Worm (Caenorhabditis elegans) whole organism, L3 larva: Measurements from ENCODE around the gene ZK686.2.

Source experiments
- R02D3.7 ChIP-seq: fragments of 150-350 bp; optimal IDR thresholded peaks from 2 replicates; lab custom pipeline; 2014; ENCODE audit warnings: missing biosample characterization, missing genetic modification characterization
- ZK546.5 ChIP-seq: sonication (generic microtip); optimal IDR thresholded peaks from 2 replicates; lab custom pipeline; 2017; ENCODE audit warnings: missing biosample characterization, missing genetic modification characterization
- aly-2 ChIP-seq: fragments of 150-350 bp; optimal IDR thresholded peaks from 2 replicates; lab custom pipeline; 2014; ENCODE audit warnings: missing biosample characterization, missing genetic modification characterization
- ama-1 ChIP-seq: fragments of 150-350 bp; optimal IDR thresholded peaks from 2 replicates; lab custom pipeline; 2018
- ceh-16 ChIP-seq: sonication (generic microtip); optimal IDR thresholded peaks from 2 replicates; lab custom pipeline; 2017; ENCODE audit warnings: missing biosample characterization, missing genetic modification characterization
- ceh-28 ChIP-seq: fragments of 150-350 bp; optimal IDR thresholded peaks from 2 replicates; lab custom pipeline; 2014; ENCODE audit warnings: missing biosample characterization, missing genetic modification reagents, missing genetic modification characterization
- ceh-82 ChIP-seq: fragments of 150-350 bp; optimal IDR thresholded peaks from 2 replicates; lab custom pipeline; 2014; ENCODE audit warnings: missing biosample characterization, missing genetic modification characterization
- ceh-9 ChIP-seq: sonication (generic microtip); optimal IDR thresholded peaks from 2 replicates; lab custom pipeline; 2018; ENCODE audit warnings: missing biosample characterization, missing genetic modification characterization
- daf-12 ChIP-seq: fragments of 150-350 bp; optimal IDR thresholded peaks from 2 replicates; lab custom pipeline; 2014; ENCODE audit warnings: missing biosample characterization, missing genetic modification reagents, missing genetic modification characterization
- egl-27 ChIP-seq: sonication (generic microtip); optimal IDR thresholded peaks from 4 replicates; lab custom pipeline; 2017; ENCODE audit warnings: missing biosample characterization, missing genetic modification reagents, missing genetic modification characterization
- egl-5 ChIP-seq: fragments of 150-350 bp; optimal IDR thresholded peaks from 2 replicates; lab custom pipeline; 2017; ENCODE audit warnings: missing biosample characterization, missing genetic modification reagents, missing genetic modification characterization, inconsistent platforms
- elt-1 ChIP-seq: fragments of 150-350 bp; optimal IDR thresholded peaks from 2 replicates; lab custom pipeline; 2014; ENCODE audit warnings: missing biosample characterization, missing genetic modification characterization
- elt-2 ChIP-seq: sonication (generic microtip); optimal IDR thresholded peaks from 2 replicates; lab custom pipeline; 2016; ENCODE audit warnings: missing genetic modification reagents, mild to moderate bottlenecking, missing genetic modification characterization, missing compliant biosample characterization
- elt-3 ChIP-seq, 3 experiments: fragments of 150-350 bp in 1 of 3; sonication (generic microtip) in 2 of 3; optimal IDR thresholded peaks; 2 replicates in 2 of 3; 4 replicates in 1 of 3; lab custom pipeline; 2014 to 2017; ENCODE audit warnings: missing biosample characterization in 3 of 3, missing genetic modification characterization in 3 of 3
- eor-1 ChIP-seq, 2 experiments: fragments of 150-350 bp; optimal IDR thresholded peaks; 2 replicates each; lab custom pipeline; 2014 to 2018; ENCODE audit warnings: missing biosample characterization in 2 of 2, missing genetic modification characterization in 2 of 2
- fkh-10 ChIP-seq: sonication (generic microtip); optimal IDR thresholded peaks from 2 replicates; lab custom pipeline; 2017; ENCODE audit warnings: missing biosample characterization, missing genetic modification reagents, missing genetic modification characterization
- fkh-2 ChIP-seq: fragments of 150-350 bp; optimal IDR thresholded peaks from 2 replicates; lab custom pipeline; 2014; ENCODE audit warnings: missing biosample characterization, missing genetic modification reagents, missing genetic modification characterization
- hmg-11 ChIP-seq: sonication (generic microtip); optimal IDR thresholded peaks from 2 replicates; lab custom pipeline; 2016; ENCODE audit warnings: missing genetic modification characterization, missing compliant biosample characterization
- jun-1 ChIP-seq: fragments of 150-350 bp; optimal IDR thresholded peaks from 2 replicates; lab custom pipeline; 2014; ENCODE audit warnings: missing biosample characterization, missing genetic modification reagents, missing genetic modification characterization
- lin-15B ChIP-seq: fragments of 150-350 bp; optimal IDR thresholded peaks from 2 replicates; lab custom pipeline; 2014; ENCODE audit warnings: missing biosample characterization, missing genetic modification characterization
- lin-39 ChIP-seq: fragments of 150-350 bp; optimal IDR thresholded peaks from 2 replicates; lab custom pipeline; 2018; ENCODE audit warnings: missing biosample characterization, missing genetic modification reagents, missing genetic modification characterization
- lsy-12 ChIP-seq: sonication (generic microtip); optimal IDR thresholded peaks from 2 replicates; lab custom pipeline; 2016; ENCODE audit warnings: mild to moderate bottlenecking, missing genetic modification characterization, missing compliant biosample characterization
- mdl-1 ChIP-seq: fragments of 150-350 bp; optimal IDR thresholded peaks from 2 replicates; lab custom pipeline; 2014; ENCODE audit warnings: missing biosample characterization, missing genetic modification characterization
- mml-1 ChIP-seq: fragments of 150-350 bp; sonication (generic microtip); optimal IDR thresholded peaks from 3 replicates; lab custom pipeline; 2014; ENCODE audit warnings: missing biosample characterization, missing genetic modification characterization
- nfya-1 ChIP-seq: sonication (generic microtip); optimal IDR thresholded peaks from 2 replicates; lab custom pipeline; 2017; ENCODE audit warnings: missing genetic modification characterization, mild to moderate bottlenecking, missing compliant biosample characterization, antibody characterized with exemption, moderate library complexity; ENCODE audit not compliant: insufficient read depth
- nhr-11 ChIP-seq: fragments of 150-350 bp; optimal IDR thresholded peaks from 2 replicates; lab custom pipeline; 2014; ENCODE audit warnings: missing biosample characterization, missing genetic modification characterization
- nhr-12 ChIP-seq: fragments of 150-350 bp; optimal IDR thresholded peaks from 2 replicates; lab custom pipeline; 2014; ENCODE audit warnings: missing biosample characterization, missing genetic modification characterization
- nhr-23 ChIP-seq: fragments of 150-350 bp; optimal IDR thresholded peaks from 2 replicates; lab custom pipeline; 2014; ENCODE audit warnings: missing biosample characterization, missing genetic modification reagents, missing genetic modification characterization
- nhr-237 ChIP-seq: fragments of 150-350 bp; optimal IDR thresholded peaks from 2 replicates; lab custom pipeline; 2014; ENCODE audit warnings: missing biosample characterization, missing genetic modification characterization
- nhr-25 ChIP-seq: sonication (generic microtip); optimal IDR thresholded peaks from 2 replicates; lab custom pipeline; 2017; ENCODE audit warnings: missing biosample characterization, missing genetic modification characterization
- nhr-28 ChIP-seq: fragments of 150-350 bp; optimal IDR thresholded peaks from 2 replicates; lab custom pipeline; 2014; ENCODE audit warnings: missing biosample characterization, missing genetic modification characterization
- nhr-43 ChIP-seq: sonication (generic microtip); optimal IDR thresholded peaks from 2 replicates; lab custom pipeline; 2016; ENCODE audit warnings: mild to moderate bottlenecking, missing genetic modification characterization, missing compliant biosample characterization; ENCODE audit not compliant: poor library complexity, severe bottlenecking
- nhr-67 ChIP-seq: fragments of 150-350 bp; optimal IDR thresholded peaks from 2 replicates; lab custom pipeline; 2014; ENCODE audit warnings: missing biosample characterization, missing genetic modification characterization
- nhr-76 ChIP-seq: fragments of 150-350 bp; sonication (generic microtip); optimal IDR thresholded peaks from 5 replicates; lab custom pipeline; 2014; ENCODE audit warnings: missing biosample characterization, missing genetic modification characterization
- nhr-77 ChIP-seq: fragments of 150-350 bp; optimal IDR thresholded peaks from 2 replicates; lab custom pipeline; 2014; ENCODE audit warnings: missing biosample characterization, missing genetic modification characterization
- pha-4 ChIP-seq: fragments of 150-350 bp; optimal IDR thresholded peaks from 2 replicates; lab custom pipeline; 2014; ENCODE audit warnings: missing biosample characterization, missing genetic modification reagents, missing genetic modification characterization
- pqm-1 ChIP-seq: fragments of 150-350 bp; optimal IDR thresholded peaks from 2 replicates; lab custom pipeline; 2017; ENCODE audit warnings: missing biosample characterization, missing genetic modification characterization, inconsistent platforms
- sea-2 ChIP-seq: fragments of 150-350 bp; sonication (generic microtip); optimal IDR thresholded peaks from 4 replicates; lab custom pipeline; 2014; ENCODE audit warnings: missing biosample characterization, missing genetic modification reagents, missing genetic modification characterization
- skn-1 ChIP-seq: fragments of 150-350 bp; optimal IDR thresholded peaks from 2 replicates; lab custom pipeline; 2014; ENCODE audit warnings: missing biosample characterization, missing genetic modification characterization
- snpc-4 ChIP-seq: fragments of 150-350 bp; optimal IDR thresholded peaks from 2 replicates; lab custom pipeline; 2014; ENCODE audit warnings: missing biosample characterization, missing genetic modification characterization
- tbx-2 ChIP-seq: sonication (generic microtip); optimal IDR thresholded peaks from 2 replicates; lab custom pipeline; 2016; ENCODE audit warnings: mild to moderate bottlenecking, missing genetic modification characterization, missing compliant biosample characterization
- unc-39 ChIP-seq: sonication (generic microtip); optimal IDR thresholded peaks from 4 replicates; lab custom pipeline; 2017; ENCODE audit warnings: missing biosample characterization, missing genetic modification characterization
- unc-62 ChIP-seq: fragments of 150-350 bp; sonication (generic microtip); optimal IDR thresholded peaks from 4 replicates; lab custom pipeline; 2014; ENCODE audit warnings: missing biosample characterization, missing genetic modification reagents, missing genetic modification characterization
- zag-1 ChIP-seq: fragments of 150-350 bp; optimal IDR thresholded peaks from 2 replicates; lab custom pipeline; 2014; ENCODE audit warnings: missing biosample characterization, missing genetic modification characterization
- ztf-11 ChIP-seq: fragments of 150-350 bp; optimal IDR thresholded peaks from 2 replicates; lab custom pipeline; 2014; ENCODE audit warnings: missing biosample characterization, missing genetic modification characterization
- ztf-4 ChIP-seq: fragments of 150-350 bp; optimal IDR thresholded peaks from 2 replicates; lab custom pipeline; 2014; ENCODE audit warnings: missing biosample characterization, missing genetic modification characterization

The ZK686.2 gene

DNA sequence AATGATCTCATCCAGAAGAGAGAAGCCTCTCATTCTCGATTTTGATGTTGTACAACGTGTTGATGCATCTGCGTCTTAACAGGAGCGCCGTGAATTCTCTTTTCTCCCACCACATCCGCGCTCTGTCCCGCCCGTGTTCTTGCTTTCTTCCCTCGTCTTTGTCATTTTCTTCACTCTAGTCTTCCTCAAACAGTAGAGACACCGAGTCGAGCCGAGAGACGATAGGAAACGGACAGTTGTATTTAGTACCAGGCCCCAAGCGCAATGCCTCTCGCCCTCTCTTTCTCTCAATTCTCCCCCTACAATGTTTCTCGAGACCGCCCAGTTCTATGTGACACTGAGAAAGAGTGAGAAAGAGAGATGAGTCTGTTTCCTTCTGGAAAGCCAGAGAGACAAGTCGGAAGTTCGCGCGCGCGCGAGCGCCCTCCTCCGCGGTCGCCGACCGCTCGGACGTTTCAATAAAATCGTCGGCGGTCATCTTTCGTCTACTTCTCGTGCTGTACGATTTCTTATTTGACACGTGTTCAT is 36.3 kb downstream of the ZK686.2 start, which contains the start of gene ZK112.4 (continued):
- no peak for TF ChIP-seq ztf-4 (tag; lab: Kevin White, UChicago)
- TF ChIP-seq ama-1 (lab: Kevin White, UChicago), result peak; percentile 81
- no peak for TF ChIP-seq ztf-11
- no peak for TF ChIP-seq snpc-4 (tag; lab: Kevin White, UChicago)
- TF ChIP-seq tbx-2, result no peak
- TF ChIP-seq zag-1, result no peak
- peak; percentile 18 for TF ChIP-seq nhr-25 (tag; lab: Kevin White, UChicago)
- TF ChIP-seq, all 47 proteins: peak for 16

DNA sequence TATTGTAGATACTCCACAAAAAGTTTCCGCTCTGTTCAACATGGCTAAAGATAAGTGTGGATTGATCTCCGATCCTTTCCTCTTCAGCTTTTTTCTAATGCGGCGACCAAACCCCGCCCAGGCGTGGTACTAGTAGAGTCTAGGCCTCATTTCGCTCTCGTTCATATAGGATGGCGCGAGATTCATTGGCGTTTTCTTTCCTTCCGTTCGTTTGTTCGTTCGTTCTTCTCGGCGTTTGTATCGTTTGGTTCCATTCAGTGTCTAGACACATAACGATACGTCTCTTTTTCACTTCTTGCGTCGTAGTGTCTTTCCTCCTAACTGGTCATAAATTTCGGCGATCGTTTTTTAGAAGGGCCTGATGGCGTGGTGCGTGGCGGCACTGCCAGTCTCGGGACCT is 36.8 kb downstream of the ZK686.2 start:
- no peak for TF ChIP-seq elt-3 (tag; optimal IDR thresholded peaks at IDR 0.05; lab: Kevin White, UChicago)
- TF ChIP-seq egl-5 (tag; lab: Kevin White, UChicago), result peak; percentile 55
- TF ChIP-seq lin-39 (tag; lab: Kevin White, UChicago), result peak; percentile 53
- TF ChIP-seq, all 47 proteins: peak for 2

DNA sequence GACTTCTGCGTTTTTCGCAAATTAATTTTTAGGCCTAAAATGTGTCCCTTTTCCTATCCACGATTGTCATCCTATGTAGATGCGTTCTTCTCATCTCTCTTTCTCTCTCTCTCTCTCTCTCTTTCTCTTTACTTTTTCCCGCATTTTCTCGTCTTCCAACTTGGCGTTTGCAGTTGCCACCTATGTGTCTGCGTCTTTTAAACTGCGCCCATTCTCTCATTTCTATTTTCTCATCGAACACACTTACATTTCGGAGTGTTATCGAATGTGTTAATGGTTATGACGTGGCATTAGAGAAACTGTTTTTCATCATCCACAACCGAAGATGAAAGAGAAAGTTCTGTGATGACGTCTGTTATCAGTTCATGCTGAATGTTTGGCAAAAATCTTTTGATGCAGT is 37.4 kb downstream of the ZK686.2 start:
- TF ChIP-seq nfya-1 (tag; lab: Kevin White, UChicago), result peak; percentile 74
- peak; percentile 39 for TF ChIP-seq ceh-28
- TF ChIP-seq ztf-11, result no peak
- TF ChIP-seq ceh-82, result no peak
- peak; percentile 51 for TF ChIP-seq ama-1 (lab: Kevin White, UChicago)
- peak; percentile 13 for TF ChIP-seq egl-5 (tag; lab: Kevin White, UChicago)
- TF ChIP-seq unc-39, result no peak
- no peak for TF ChIP-seq eor-1 (tag; optimal IDR thresholded peaks at IDR 0.05; lab: Kevin White, UChicago)
- no peak for TF ChIP-seq tbx-2
- TF ChIP-seq jun-1 (tag; lab: Kevin White, UChicago), result no peak
- TF ChIP-seq hmg-11 (tag; lab: Kevin White, UChicago), result peak; percentile 34
- peak in 1 of 3 experiments; percentile 80 for TF ChIP-seq elt-3 (tag; optimal IDR thresholded peaks at IDR 0.05; lab: Kevin White, UChicago)
- no peak for TF ChIP-seq egl-27 (tag; lab: Kevin White, UChicago)
- peak; percentile 75 for TF ChIP-seq nhr-25 (tag; lab: Kevin White, UChicago)
- TF ChIP-seq nhr-11 (tag; lab: Kevin White, UChicago), result no peak
- TF ChIP-seq nhr-76, result no peak
- TF ChIP-seq lin-39 (tag; lab: Kevin White, UChicago), result peak; percentile 24
- no peak for TF ChIP-seq snpc-4 (tag; lab: Kevin White, UChicago)
- TF ChIP-seq nhr-43, result peak; percentile 62
- TF ChIP-seq elt-2 (tag; lab: Kevin White, UChicago), result peak; percentile 88
- TF ChIP-seq nhr-237 (tag; lab: Kevin White, UChicago), result no peak
- TF ChIP-seq ZK546.5 (tag; lab: Kevin White, UChicago), result no peak
- TF ChIP-seq zag-1, result no peak
- TF ChIP-seq elt-1 (tag; lab: Kevin White, UChicago), result no peak
- no peak for TF ChIP-seq aly-2
- TF ChIP-seq ceh-9 (tag; lab: Kevin White, UChicago), result no peak
- TF ChIP-seq fkh-2 (tag; lab: Kevin White, UChicago), result no peak
- TF ChIP-seq ceh-16 (tag; lab: Kevin White, UChicago), result no peak
- peak; percentile 72 for TF ChIP-seq pha-4 (tag; lab: Kevin White, UChicago)
- peak; percentile 41 for TF ChIP-seq lin-15B (tag; lab: Kevin White, UChicago)
- no peak for TF ChIP-seq daf-12
- TF ChIP-seq lsy-12, result peak; percentile 25
- no peak for TF ChIP-seq nhr-28
- peak; percentile 59 for TF ChIP-seq skn-1 (tag; lab: Kevin White, UChicago)
- no peak for TF ChIP-seq nhr-12 (tag; lab: Kevin White, UChicago)
- TF ChIP-seq ztf-4 (tag; lab: Kevin White, UChicago), result no peak
- TF ChIP-seq nhr-67 (tag; lab: Kevin White, UChicago), result no peak
- peak; percentile 11 for TF ChIP-seq R02D3.7 (tag; lab: Kevin White, UChicago)
- TF ChIP-seq mdl-1 (tag; lab: Kevin White, UChicago), result no peak
- TF ChIP-seq mml-1 (tag; lab: Kevin White, UChicago), result no peak
- no peak for TF ChIP-seq fkh-10 (GFP tag; lab: Kevin White, UChicago)
- TF ChIP-seq sea-2 (GFP tag; lab: Kevin White, UChicago), result no peak
- peak; percentile 86 for TF ChIP-seq nhr-23 (tag; lab: Kevin White, UChicago)
- peak; percentile 49 for TF ChIP-seq pqm-1 (tag; lab: Kevin White, UChicago)
- TF ChIP-seq unc-62 (GFP tag; lab: Kevin White, UChicago), result peak; percentile 17
- no peak for TF ChIP-seq nhr-77 (tag; lab: Kevin White, UChicago)
